Fruit fly (Drosophila melanogaster) whole organism: ENCODE measurements around the gene tws.

Source experiments
- CG8478 ChIP-seq: fragments of >200 bp; optimal IDR thresholded peaks from 2 replicates; lab custom pipeline; 2018; ENCODE audit warnings: inconsistent platforms
- Dll ChIP-seq: fragments of >200 bp; optimal IDR thresholded peaks from 2 replicates; lab custom pipeline; 2017
- EcR ChIP-seq, 2 experiments: fragments of >200 bp; optimal IDR thresholded peaks; 2 replicates each; lab custom pipeline; 2017; ENCODE audit warnings: missing biosample characterization in 2 of 2, missing genetic modification characterization in 2 of 2, missing genetic modification reagents in 2 of 2
- pan ChIP-seq: fragments of >200 bp; optimal IDR thresholded peaks from 2 replicates; lab custom pipeline; 2017
- psq ChIP-seq: fragments of >200 bp; optimal IDR thresholded peaks from 2 replicates; lab custom pipeline; 2017
- usp ChIP-seq: fragments of >200 bp; optimal IDR thresholded peaks from 2 replicates; lab custom pipeline; 2017; ENCODE audit warnings: missing biosample characterization, missing genetic modification characterization, mixed read lengths

DNA sequence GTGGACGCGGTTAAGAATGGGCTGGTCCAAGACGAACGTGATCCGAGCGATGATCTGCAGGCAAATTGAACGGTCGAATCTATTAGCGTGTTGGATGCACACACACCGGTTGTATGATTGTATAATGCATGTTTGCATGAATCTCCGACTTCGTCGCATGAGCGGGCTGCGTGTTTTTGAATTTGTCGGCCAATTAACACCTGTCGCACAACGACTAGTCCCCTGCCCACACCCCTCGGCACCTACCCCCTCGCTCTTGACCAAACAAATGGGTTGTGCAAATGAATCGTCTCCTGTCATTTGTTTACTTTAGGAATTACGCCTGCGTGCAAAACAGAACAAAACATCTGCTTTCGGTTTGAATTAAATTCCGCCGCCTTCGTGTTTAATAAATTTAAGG is 4.6 kb downstream of the tws start:
- TF ChIP-seq Dll (no peak), pan (no peak), psq (lab: Kevin White, UChicago) (no peak), CG8478 (no peak), usp (no peak), EcR (GFP tag; optimal IDR thresholded peaks at IDR 0.05; lab: Kevin White, UChicago) (no peak)
